Worm (Caenorhabditis elegans) whole organism, L4 larva: ENCODE results near the gene F37H8.6.

Source experiments
- F10B5.3 ChIP-seq: sonication (generic microtip); optimal IDR thresholded peaks from 2 replicates; lab custom pipeline; 2016; ENCODE audit warnings: mild to moderate bottlenecking, missing genetic modification characterization, missing compliant biosample characterization
- F44E2.7 ChIP-seq: fragments of 200-800 bp; sonication (Bioruptor generic); IDR thresholded peaks from 2 replicates; pipeline ENCODE4 v2.1.2; 2022; ENCODE audit warnings: missing genetic modification characterization, missing compliant biosample characterization
- F49E8.2 ChIP-seq: sonication (generic microtip); optimal IDR thresholded peaks from 2 replicates; lab custom pipeline; 2016; ENCODE audit warnings: missing compliant biosample characterization, mild to moderate bottlenecking, missing genetic modification characterization, borderline replicate concordance
- T20F7.1 ChIP-seq: fragments of 200-800 bp; sonication (Bioruptor generic); optimal IDR thresholded peaks from 2 replicates; lab custom pipeline; 2018; ENCODE audit warnings: mild to moderate bottlenecking, missing genetic modification characterization, missing compliant biosample characterization
- Y5F2A.4 ChIP-seq: fragments of 200-800 bp; sonication (Bioruptor generic); optimal IDR thresholded peaks from 2 replicates; lab custom pipeline; 2018; ENCODE audit warnings: mild to moderate bottlenecking, missing genetic modification characterization, missing compliant biosample characterization
- aly-2 ChIP-seq: sonication (generic microtip); optimal IDR thresholded peaks from 2 replicates; lab custom pipeline; 2018; ENCODE audit warnings: missing biosample characterization, missing genetic modification characterization
- ceh-28 ChIP-seq: fragments of 150-350 bp; optimal IDR thresholded peaks from 2 replicates; lab custom pipeline; 2014; ENCODE audit warnings: missing biosample characterization, missing genetic modification reagents, missing genetic modification characterization
- ceh-32 ChIP-seq: sonication (generic microtip); optimal IDR thresholded peaks from 2 replicates; lab custom pipeline; 2016; ENCODE audit warnings: mild to moderate bottlenecking, missing genetic modification characterization, missing compliant biosample characterization; ENCODE audit not compliant: poor library complexity
- ceh-62 ChIP-seq: sonication (generic microtip); optimal IDR thresholded peaks from 2 replicates; lab custom pipeline; 2017; ENCODE audit warnings: missing biosample characterization, missing genetic modification characterization
- ceh-82 ChIP-seq: sonication (generic microtip); optimal IDR thresholded peaks from 2 replicates; lab custom pipeline; 2017; ENCODE audit warnings: missing biosample characterization, missing genetic modification characterization
- ces-1 ChIP-seq: fragments of 150-350 bp; sonication (generic microtip); optimal IDR thresholded peaks from 4 replicates; lab custom pipeline; 2014; ENCODE audit warnings: missing biosample characterization, missing genetic modification reagents, missing genetic modification characterization
- daf-12 ChIP-seq: fragments of 150-350 bp; optimal IDR thresholded peaks from 2 replicates; lab custom pipeline; 2014; ENCODE audit warnings: missing biosample characterization, missing genetic modification reagents, missing genetic modification characterization
- daf-19 ChIP-seq: fragments of 200-800 bp; sonication (Bioruptor generic); conservative IDR thresholded peaks from 2 replicates; pipeline ENCODE4 v1.3.6; 2022; ENCODE audit warnings: missing genetic modification characterization, missing compliant biosample characterization
- dmd-6 ChIP-seq: fragments of 200-800 bp; sonication (Bioruptor generic); IDR thresholded peaks from 2 replicates; pipeline ENCODE4 v1.3.6; 2022; ENCODE audit warnings: missing genetic modification reagents, missing genetic modification characterization, missing compliant biosample characterization
- dmd-8 ChIP-seq: fragments of 200-800 bp; sonication (Bioruptor generic); IDR thresholded peaks from 2 replicates; pipeline ENCODE4 v1.3.6; 2022; ENCODE audit warnings: missing genetic modification characterization, missing compliant biosample characterization
- dpl-1 ChIP-seq: fragments of 150-350 bp; optimal IDR thresholded peaks from 2 replicates; lab custom pipeline; 2014; ENCODE audit warnings: missing biosample characterization, missing genetic modification reagents, missing genetic modification characterization
- duxl-1 ChIP-seq: sonication (generic microtip); optimal IDR thresholded peaks from 2 replicates; lab custom pipeline; 2016; ENCODE audit warnings: mild to moderate bottlenecking, missing genetic modification characterization, moderate library complexity, missing compliant biosample characterization; ENCODE audit not compliant: poor library complexity
- dve-1 ChIP-seq: sonication (generic microtip); optimal IDR thresholded peaks from 2 replicates; lab custom pipeline; 2017; ENCODE audit warnings: antibody characterized with exemption, mild to moderate bottlenecking, missing genetic modification characterization, missing compliant biosample characterization; ENCODE audit not compliant: insufficient read depth
- egl-27 ChIP-seq: sonication (generic microtip); optimal IDR thresholded peaks from 3 replicates; lab custom pipeline; 2017; ENCODE audit warnings: missing biosample characterization, missing genetic modification reagents, missing genetic modification characterization
- egl-43 ChIP-seq: fragments of 200-800 bp; sonication (Bioruptor generic); IDR thresholded peaks from 2 replicates; pipeline ENCODE4 v1.3.6; 2022; ENCODE audit warnings: missing genetic modification reagents, missing genetic modification characterization, missing compliant biosample characterization
- fkh-10 ChIP-seq: fragments of 150-350 bp; optimal IDR thresholded peaks from 2 replicates; lab custom pipeline; 2014; ENCODE audit warnings: missing biosample characterization, missing genetic modification reagents, missing genetic modification characterization
- fos-1 ChIP-seq: fragments of 150-350 bp; optimal IDR thresholded peaks from 2 replicates; lab custom pipeline; 2014; ENCODE audit warnings: missing biosample characterization, missing genetic modification characterization
- hlh-30 ChIP-seq: sonication (generic microtip); optimal IDR thresholded peaks from 2 replicates; lab custom pipeline; 2017; ENCODE audit warnings: antibody characterized with exemption, mild to moderate bottlenecking, missing genetic modification characterization, missing compliant biosample characterization; ENCODE audit not compliant: insufficient read depth
- hmg-1.1 ChIP-seq: fragments of 200-800 bp; sonication (Bioruptor generic); IDR thresholded peaks from 2 replicates; pipeline ENCODE4 v1.3.6; 2022; ENCODE audit warnings: missing genetic modification reagents, missing genetic modification characterization, missing compliant biosample characterization
- lin-15B ChIP-seq: fragments of 150-350 bp; sonication (generic microtip); optimal IDR thresholded peaks from 3 replicates; lab custom pipeline; 2014; ENCODE audit warnings: missing biosample characterization, missing genetic modification characterization
- lin-29 ChIP-seq: fragments of 200-800 bp; sonication (Bioruptor generic); IDR thresholded peaks from 2 replicates; pipeline ENCODE4 v1.3.6; 2022; ENCODE audit warnings: missing genetic modification reagents, missing genetic modification characterization, missing compliant biosample characterization
- lin-38 ChIP-seq: fragments of 200-800 bp; sonication (Bioruptor generic); IDR thresholded peaks from 2 replicates; pipeline ENCODE4 v1.3.6; 2022; ENCODE audit warnings: missing genetic modification reagents, missing genetic modification characterization, missing compliant biosample characterization
- lin-39 ChIP-seq: fragments of 150-350 bp; optimal IDR thresholded peaks from 2 replicates; lab custom pipeline; 2014; ENCODE audit warnings: missing biosample characterization, missing genetic modification reagents, missing genetic modification characterization
- madf-5 ChIP-seq, 2 experiments: fragments of 200-800 bp; sonication (Bioruptor generic); IDR thresholded peaks; 2 replicates each; pipeline ENCODE4 v1.3.6; 2022; ENCODE audit warnings: missing compliant biosample characterization in 2 of 2, missing genetic modification characterization in 2 of 2
- mdl-1 ChIP-seq, 2 experiments: fragments of 150-350 bp in 1 of 2; sonication (generic microtip) in 1 of 2; optimal IDR thresholded peaks; 2 replicates each; lab custom pipeline; 2014 to 2017; ENCODE audit warnings: missing biosample characterization in 2 of 2, missing genetic modification characterization in 2 of 2
- mdt-29 ChIP-seq: fragments of 200-800 bp; sonication (Bioruptor generic); IDR thresholded peaks from 2 replicates; pipeline ENCODE4 v1.3.6; 2022; ENCODE audit warnings: missing genetic modification reagents, missing genetic modification characterization, missing compliant biosample characterization
- nhr-10 ChIP-seq: fragments of 150-350 bp; optimal IDR thresholded peaks from 2 replicates; lab custom pipeline; 2014; ENCODE audit warnings: missing biosample characterization, missing genetic modification characterization
- nhr-102 ChIP-seq: sonication (generic microtip); optimal IDR thresholded peaks from 2 replicates; lab custom pipeline; 2016; ENCODE audit warnings: mild to moderate bottlenecking, missing genetic modification characterization, moderate library complexity, missing compliant biosample characterization
- nhr-28 ChIP-seq: fragments of 150-350 bp; optimal IDR thresholded peaks from 2 replicates; lab custom pipeline; 2014; ENCODE audit warnings: missing biosample characterization, missing genetic modification characterization
- nhr-48 ChIP-seq: sonication (generic microtip); optimal IDR thresholded peaks from 2 replicates; lab custom pipeline; 2016; ENCODE audit warnings: mild to moderate bottlenecking, missing genetic modification characterization, missing compliant biosample characterization
- nhr-6 ChIP-seq: fragments of 150-350 bp; optimal IDR thresholded peaks from 2 replicates; lab custom pipeline; 2014; ENCODE audit warnings: missing biosample characterization, missing genetic modification characterization
- nhr-76 ChIP-seq: fragments of 150-350 bp; optimal IDR thresholded peaks from 2 replicates; lab custom pipeline; 2014; ENCODE audit warnings: missing biosample characterization, missing genetic modification characterization
- nhr-77 ChIP-seq: fragments of 150-350 bp; optimal IDR thresholded peaks from 2 replicates; lab custom pipeline; 2014; ENCODE audit warnings: missing biosample characterization, missing genetic modification characterization
- rbr-2 ChIP-seq: sonication (generic microtip); optimal IDR thresholded peaks from 2 replicates; lab custom pipeline; 2016; ENCODE audit warnings: missing genotype, missing genetic modification characterization, missing compliant biosample characterization
- snpc-1.2 ChIP-seq: fragments of 200-800 bp; sonication (Bioruptor generic); IDR thresholded peaks from 2 replicates; pipeline ENCODE4 v1.3.6; 2022; ENCODE audit warnings: missing genetic modification reagents, missing genetic modification characterization, missing compliant biosample characterization
- spr-3 ChIP-seq: fragments of 200-800 bp; sonication (Bioruptor generic); optimal IDR thresholded peaks from 2 replicates; lab custom pipeline; 2018; ENCODE audit warnings: mild to moderate bottlenecking, missing genetic modification characterization, missing compliant biosample characterization
- tag-97 ChIP-seq: fragments of 200-800 bp; sonication (Bioruptor generic); IDR thresholded peaks from 2 replicates; pipeline ENCODE4 v1.3.6; 2022; ENCODE audit warnings: missing genetic modification characterization, missing compliant biosample characterization
- unc-62 ChIP-seq, 3 experiments: fragments of 150-350 bp in 1 of 3; sonication (generic microtip); optimal IDR thresholded peaks in 2 of 3; peaks in 1 of 3; 1 replicate in 1 of 3; 2 replicates in 2 of 3; lab custom pipeline; 2014 to 2017; ENCODE audit warnings: missing biosample characterization in 3 of 3, missing genetic modification characterization in 3 of 3, missing genetic modification reagents in 3 of 3, missing genotype in 1 of 3
- zfp-3 ChIP-seq: fragments of 200-800 bp; sonication (Bioruptor generic); conservative IDR thresholded peaks from 2 replicates; pipeline ENCODE4 v1.3.6; 2022; ENCODE audit warnings: missing genetic modification reagents, missing genetic modification characterization, missing compliant biosample characterization
- ztf-11 ChIP-seq: fragments of 150-350 bp; optimal IDR thresholded peaks from 2 replicates; lab custom pipeline; 2014; ENCODE audit warnings: missing biosample characterization, missing genetic modification characterization

The F37H8.6 gene

DNA sequence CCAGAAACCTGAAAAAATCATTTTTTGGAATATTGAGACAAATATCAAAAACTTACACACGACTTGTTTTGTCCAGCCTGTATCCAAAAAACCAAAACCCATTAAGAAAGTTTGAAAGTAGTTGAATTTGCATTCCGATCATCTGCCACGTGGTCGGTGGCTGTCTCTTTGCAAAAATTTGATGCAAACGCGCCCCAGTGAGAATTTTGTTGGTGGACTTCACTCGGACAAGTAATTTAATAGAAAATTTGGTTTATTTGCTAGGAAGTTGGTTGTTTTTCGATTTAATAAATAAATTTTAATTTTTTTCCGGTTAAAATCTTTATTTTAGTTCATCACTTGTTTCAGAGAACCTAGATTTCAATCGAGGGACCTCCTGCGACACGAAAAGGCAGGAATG, 1.9 kb downstream of the F37H8.6 start (continued):
- no peak for TF ChIP-seq duxl-1
- TF ChIP-seq nhr-102 (tag; lab: Kevin White, UChicago), result no peak
- no peak for TF ChIP-seq rbr-2 (tag; lab: Kevin White, UChicago)
- TF ChIP-seq daf-12 (tag; lab: Kevin White, UChicago), result no peak
- TF ChIP-seq lin-39, result no peak
- TF ChIP-seq, all 104 proteins: peak for 6

- TF ChIP-seq lin-38 (GFP tag; lab: Robert Waterston, UW), result peak; percentile 61
Measured at ce11 chrII:11170495-11170894, 6.8 kb downstream of the F37H8.6 start.

DNA sequence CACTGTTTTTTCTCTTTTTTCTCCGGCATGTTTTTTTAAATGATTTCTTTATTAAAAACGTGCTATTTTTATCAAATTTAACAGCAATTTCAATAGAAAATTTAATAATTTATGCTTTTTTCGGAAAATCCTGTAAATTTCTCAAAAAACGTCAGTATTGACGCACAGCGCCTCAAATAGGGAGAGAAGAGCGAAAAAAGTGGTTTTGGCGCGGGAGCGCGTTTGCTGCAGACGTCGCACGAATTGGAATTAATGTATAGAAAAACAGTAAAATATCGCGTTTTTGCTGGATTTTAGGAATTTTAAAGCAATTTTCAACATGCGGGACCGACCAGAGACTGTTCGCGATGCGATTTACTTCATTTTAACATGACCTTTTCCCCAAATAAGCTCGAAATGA, 8.4 kb downstream of the F37H8.6 start:
- peak; percentile 87 for TF ChIP-seq lin-38 (GFP tag; lab: Robert Waterston, UW)

DNA sequence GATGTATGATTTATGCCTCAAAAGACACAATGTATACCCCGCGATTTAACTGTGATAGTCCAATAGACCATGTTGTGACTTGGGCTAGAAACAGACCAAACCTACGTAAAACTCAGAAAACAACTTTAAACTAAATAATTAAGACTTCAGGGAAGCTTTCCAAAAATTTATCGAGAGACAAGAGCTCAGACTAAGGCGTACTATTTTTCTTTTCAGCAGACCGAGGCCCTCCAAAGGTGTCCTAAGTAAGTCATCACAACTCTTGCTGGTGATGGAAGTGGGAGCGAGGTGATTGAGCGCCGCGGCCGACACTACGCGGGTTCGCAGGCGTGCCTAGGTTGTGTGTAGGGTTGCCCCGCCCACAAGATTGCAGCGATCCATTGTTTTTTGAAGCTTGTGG, 10.2 kb downstream of the F37H8.6 start:
- peak; percentile 15 for TF ChIP-seq aly-2 (tag; lab: Kevin White, UChicago)
- TF ChIP-seq madf-5 (GFP tag; IDR thresholded peaks at IDR 0.05; lab: Robert Waterston, UW), result no peak
- TF ChIP-seq ceh-62, result no peak
- no peak for TF ChIP-seq Y5F2A.4
- TF ChIP-seq ztf-11, result no peak
- no peak; the same call in 1 of the 2 replicates for TF ChIP-seq zfp-3 (GFP tag; lab: Robert Waterston, UW)
- TF ChIP-seq nhr-48 (tag; lab: Kevin White, UChicago), result peak; percentile 51
- TF ChIP-seq F49E8.2 (tag; lab: Kevin White, UChicago), result peak; percentile 91
- TF ChIP-seq fkh-10 (GFP tag; lab: Kevin White, UChicago), result no peak
- no peak for TF ChIP-seq nhr-76 (tag; lab: Kevin White, UChicago)
- TF ChIP-seq egl-27 (tag; lab: Kevin White, UChicago), result no peak
- TF ChIP-seq spr-3 (GFP tag; lab: Kevin White, UChicago), result peak; percentile 55
- no peak for TF ChIP-seq lin-29 (GFP tag; lab: Robert Waterston, UW)
- no peak for TF ChIP-seq unc-62 (GFP tag; optimal IDR thresholded peaks at IDR 0.05 in 1 of 2; lab: Kevin White, UChicago)
- no peak for TF ChIP-seq unc-62 (tag; optimal IDR thresholded peaks at IDR 0.05; lab: Kevin White, UChicago)
- TF ChIP-seq ceh-82 (tag; lab: Kevin White, UChicago), result no peak
- no peak for TF ChIP-seq lin-15B
- no peak for TF ChIP-seq nhr-28 (tag; lab: Kevin White, UChicago)
- TF ChIP-seq nhr-102 (tag; lab: Kevin White, UChicago), result peak; percentile 81
- peak; percentile 13 to 24 for TF ChIP-seq mdl-1 (tag; optimal IDR thresholded peaks at IDR 0.05; lab: Kevin White, UChicago)
- TF ChIP-seq egl-43 (GFP tag; lab: Robert Waterston, UW), result peak; percentile 85
- TF ChIP-seq T20F7.1, result no peak
- peak; percentile 28 for TF ChIP-seq nhr-6 (tag; lab: Kevin White, UChicago)
- TF ChIP-seq daf-19 (GFP tag; lab: Robert Waterston, UW), result no peak
- TF ChIP-seq snpc-1.2 (GFP tag; lab: Robert Waterston, UW), result peak; percentile 79
- TF ChIP-seq ceh-32, result no peak
- no peak for TF ChIP-seq tag-97 (GFP tag; lab: Robert Waterston, UW)
- no peak for TF ChIP-seq ces-1 (GFP tag; lab: Kevin White, UChicago)
- peak; percentile 78 for TF ChIP-seq dve-1 (tag; lab: Kevin White, UChicago)
- peak; percentile 50 for TF ChIP-seq dmd-6 (GFP tag; lab: Robert Waterston, UW)
- peak; percentile 58 for TF ChIP-seq rbr-2 (tag; lab: Kevin White, UChicago)
- TF ChIP-seq hmg-1.1 (GFP tag; lab: Robert Waterston, UW), result peak; percentile 60; the same call in 1 of the 2 replicates
- no peak for TF ChIP-seq fos-1 (tag; lab: Kevin White, UChicago)
- TF ChIP-seq dpl-1 (GFP tag; lab: Kevin White, UChicago), result peak; percentile 39
- no peak for TF ChIP-seq nhr-77
- peak; percentile 84 for TF ChIP-seq hlh-30 (tag; lab: Kevin White, UChicago)
- peak; percentile 44; the same call in 1 of the 2 replicates for TF ChIP-seq mdt-29
- TF ChIP-seq dmd-8 (GFP tag; lab: Robert Waterston, UW), result 0 out of 2 replicates have a peak, but pooled peaks have one; percentile 26
- TF ChIP-seq F44E2.7 (GFP tag; lab: Robert Waterston, UW), result no peak
- no peak for TF ChIP-seq nhr-10 (tag; lab: Kevin White, UChicago)
- peak; percentile 74 for TF ChIP-seq F10B5.3 (tag; lab: Kevin White, UChicago)
- no peak for TF ChIP-seq ceh-28 (tag; lab: Kevin White, UChicago)
